Worm (Caenorhabditis elegans) whole organism, L4/young adult: ENCODE measurements around the gene T04C9.2.

Experiments used
- W03F9.2 ChIP-seq: fragments of 150-350 bp; optimal IDR thresholded peaks from 2 replicates; lab custom pipeline; 2014; ENCODE audit warnings: missing biosample characterization, missing genetic modification characterization
- dao-5 ChIP-seq: sonication (generic microtip); optimal IDR thresholded peaks from 2 replicates; lab custom pipeline; 2016; ENCODE audit warnings: missing genotype, missing genetic modification characterization, moderate library complexity, missing compliant biosample characterization
- him-1 ChIP-seq: sonication (generic microtip); optimal IDR thresholded peaks from 2 replicates; lab custom pipeline; 2016; ENCODE audit warnings: missing genotype, missing genetic modification reagents, missing genetic modification characterization, missing compliant biosample characterization

- TF ChIP-seq him-1 (tag; lab: Kevin White, UChicago) (no peak), W03F9.2 (tag; lab: Kevin White, UChicago) (no peak), dao-5 (tag; lab: Kevin White, UChicago) (no peak)
Observed at ce11 chrIII:5982026-5982425, 9.7 kb upstream of the T04C9.2 start, which contains the start of gene frm-2.
